Worm (Caenorhabditis elegans) whole organism, L1 larva: Measurements from ENCODE around the gene snai-1.

ENCODE experiments used
- alr-1 ChIP-seq: fragments of 200-800 bp; sonication (Bioruptor generic); optimal IDR thresholded peaks from 2 replicates; lab custom pipeline; 2018; ENCODE audit warnings: borderline replicate concordance, mild to moderate bottlenecking, missing genetic modification characterization, missing compliant biosample characterization
- ama-1 ChIP-seq: fragments of 150-350 bp; optimal IDR thresholded peaks from 2 replicates; lab custom pipeline; 2014
- blmp-1 ChIP-seq: fragments of 150-350 bp; optimal IDR thresholded peaks from 2 replicates; lab custom pipeline; 2014; ENCODE audit warnings: missing biosample characterization, missing genetic modification characterization
- elt-2 ChIP-seq: sonication (generic microtip); optimal IDR thresholded peaks from 2 replicates; lab custom pipeline; 2016; ENCODE audit warnings: missing genetic modification characterization, mild to moderate bottlenecking, inconsistent platforms, missing compliant biosample characterization, missing genetic modification reagents
- fkh-10 ChIP-seq: sonication (generic microtip); optimal IDR thresholded peaks from 2 replicates; lab custom pipeline; 2017; ENCODE audit warnings: missing biosample characterization, missing genetic modification reagents, missing genetic modification characterization
- fos-1 ChIP-seq: fragments of 150-350 bp; optimal IDR thresholded peaks from 2 replicates; lab custom pipeline; 2014; ENCODE audit warnings: missing biosample characterization, missing genetic modification characterization
- jun-1 ChIP-seq: fragments of 150-350 bp; optimal IDR thresholded peaks from 2 replicates; lab custom pipeline; 2014; ENCODE audit warnings: missing biosample characterization, missing genetic modification reagents, missing genetic modification characterization
- lin-13 ChIP-seq: fragments of 150-350 bp; optimal IDR thresholded peaks from 2 replicates; lab custom pipeline; 2014; ENCODE audit warnings: missing biosample characterization, missing genetic modification reagents, missing genetic modification characterization
- nhr-76 ChIP-seq: sonication (generic microtip); optimal IDR thresholded peaks from 2 replicates; lab custom pipeline; 2017; ENCODE audit warnings: missing biosample characterization, missing genetic modification characterization
- nhr-77 ChIP-seq: fragments of 150-350 bp; optimal IDR thresholded peaks from 2 replicates; lab custom pipeline; 2014; ENCODE audit warnings: missing biosample characterization, missing genetic modification characterization
- rnt-1 ChIP-seq: sonication (generic microtip); optimal IDR thresholded peaks from 2 replicates; lab custom pipeline; 2016; ENCODE audit warnings: mild to moderate bottlenecking, missing genetic modification characterization, moderate library complexity, missing compliant biosample characterization
- sox-4 ChIP-seq: sonication (generic microtip); optimal IDR thresholded peaks from 2 replicates; lab custom pipeline; 2016; ENCODE audit warnings: missing genetic modification characterization, missing compliant biosample characterization
- unc-62 ChIP-seq: fragments of 150-350 bp; optimal IDR thresholded peaks from 2 replicates; lab custom pipeline; 2014; ENCODE audit warnings: missing biosample characterization, missing genetic modification reagents, missing genetic modification characterization
- ztf-11 ChIP-seq, 2 experiments: sonication (generic microtip); optimal IDR thresholded peaks; 2 replicates each; lab custom pipeline; 2016 to 2017; ENCODE audit warnings: missing genetic modification characterization in 2 of 2, missing biosample characterization in 1 of 2, missing compliant biosample characterization in 1 of 2

DNA sequence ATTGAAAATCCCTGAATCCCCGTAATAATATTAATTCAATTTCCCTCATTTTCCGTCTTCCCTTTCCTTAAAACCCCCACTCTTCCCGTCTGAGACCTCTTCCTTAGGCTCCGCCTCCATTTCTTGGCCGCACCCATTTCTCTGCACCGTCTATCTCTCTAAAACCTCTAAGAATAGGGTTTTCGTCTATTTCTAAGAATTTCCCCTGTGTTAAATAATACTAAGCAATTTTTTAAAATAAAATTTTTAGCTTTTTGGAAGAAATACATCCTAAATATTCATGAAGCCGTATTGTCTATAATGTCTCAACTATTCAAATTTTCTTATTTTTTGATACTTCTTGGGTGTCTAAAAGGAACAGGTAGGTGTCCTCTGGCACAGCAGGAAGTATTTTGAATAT is 26.0 kb upstream of the snai-1 start, which contains the start of gene cdh-8:
- no peak for TF ChIP-seq blmp-1
- TF ChIP-seq unc-62 (GFP tag; lab: Kevin White, UChicago) = no peak
- TF ChIP-seq ztf-11 (tag; optimal IDR thresholded peaks at IDR 0.05; lab: Kevin White, UChicago) = no peak
- TF ChIP-seq lin-13 (GFP tag; lab: Kevin White, UChicago) = no peak
- TF ChIP-seq alr-1 (tag; lab: Kevin White, UChicago) = no peak
- TF ChIP-seq ama-1 (lab: Kevin White, UChicago) = no peak
- no peak for TF ChIP-seq sox-4
- no peak for TF ChIP-seq fos-1 (tag; lab: Kevin White, UChicago)
- TF ChIP-seq jun-1 (tag; lab: Kevin White, UChicago) = no peak
- no peak for TF ChIP-seq fkh-10 (GFP tag; lab: Kevin White, UChicago)
- no peak for TF ChIP-seq rnt-1 (tag; lab: Kevin White, UChicago)
- TF ChIP-seq nhr-77 (tag; lab: Kevin White, UChicago) = no peak
- TF ChIP-seq elt-2 = no peak
- no peak for TF ChIP-seq nhr-76 (tag; lab: Kevin White, UChicago)
